Worm (Caenorhabditis elegans) whole organism, young adult: ENCODE measurements around the gene C36C5.15.

Experiments used
- B0019.2 ChIP-seq: fragments of 200-800 bp; sonication (Bioruptor generic); conservative IDR thresholded peaks from 2 replicates; pipeline ENCODE4 v1.3.6; 2022; ENCODE audit warnings: missing genetic modification reagents, missing genetic modification characterization, missing compliant biosample characterization
- F10E7.11 ChIP-seq: sonication (generic microtip); optimal IDR thresholded peaks from 2 replicates; lab custom pipeline; 2017; ENCODE audit warnings: mild to moderate bottlenecking, missing genetic modification characterization, moderate library complexity, missing compliant biosample characterization
- F23B12.7 ChIP-seq: sonication (generic microtip); optimal IDR thresholded peaks from 2 replicates; lab custom pipeline; 2017; ENCODE audit warnings: missing genetic modification characterization, mild to moderate bottlenecking, missing compliant biosample characterization, antibody characterized with exemption, moderate library complexity; ENCODE audit not compliant: insufficient read depth
- K11D2.4 ChIP-seq: fragments of 200-800 bp; sonication (Bioruptor generic); IDR thresholded peaks from 2 replicates; pipeline ENCODE4 v1.3.6; 2022; ENCODE audit warnings: missing genetic modification reagents, missing genetic modification characterization, missing compliant biosample characterization
- Y53G8AR.9 ChIP-seq: fragments of 200-800 bp; sonication (Bioruptor generic); conservative IDR thresholded peaks from 2 replicates; pipeline ENCODE4 v1.3.6; 2022; ENCODE audit warnings: missing genetic modification reagents, missing genetic modification characterization, missing compliant biosample characterization
- atf-7 ChIP-seq: sonication (generic microtip); optimal IDR thresholded peaks from 2 replicates; lab custom pipeline; 2017; ENCODE audit warnings: mild to moderate bottlenecking, missing genetic modification characterization, missing compliant biosample characterization
- attf-3 ChIP-seq: fragments of 200-800 bp; sonication (Bioruptor generic); conservative IDR thresholded peaks from 2 replicates; pipeline ENCODE4 v1.3.6; 2022; ENCODE audit warnings: missing genetic modification reagents, missing genetic modification characterization, missing compliant biosample characterization
- ccch-3 ChIP-seq: fragments of 200-800 bp; sonication (Bioruptor generic); optimal IDR thresholded peaks from 2 replicates; lab custom pipeline; 2018; ENCODE audit warnings: mild to moderate bottlenecking, missing genetic modification characterization, missing compliant biosample characterization
- cebp-1 ChIP-seq, 2 experiments: fragments of 200-800 bp in 1 of 2; sonication (Bioruptor generic) in 1 of 2; sonication (generic microtip) in 1 of 2; IDR thresholded peaks in 1 of 2; optimal IDR thresholded peaks in 1 of 2; 2 replicates each; pipeline versions ENCODE4 v1.3.6 to Lab custom; 2017 to 2022; ENCODE audit warnings: missing compliant biosample characterization in 2 of 2, missing genetic modification characterization in 2 of 2, mild to moderate bottlenecking in 1 of 2, missing genetic modification reagents in 1 of 2, moderate library complexity in 1 of 2
- cebp-2 ChIP-seq: fragments of 200-800 bp; sonication (Bioruptor generic); IDR thresholded peaks from 2 replicates; pipeline ENCODE4 v1.3.6; 2022; ENCODE audit warnings: missing genetic modification characterization, missing compliant biosample characterization
- ceh-100 ChIP-seq: fragments of 200-800 bp; sonication (Bioruptor generic); IDR thresholded peaks from 2 replicates; pipeline ENCODE4 v1.3.6; 2022; ENCODE audit warnings: missing genetic modification reagents, missing genetic modification characterization, missing compliant biosample characterization
- ceh-40 ChIP-seq: fragments of 200-800 bp; sonication (Bioruptor generic); IDR thresholded peaks from 2 replicates; pipeline ENCODE4 v1.3.6; 2022; ENCODE audit warnings: missing genetic modification characterization, missing compliant biosample characterization
- ceh-79 ChIP-seq: sonication (generic microtip); optimal IDR thresholded peaks from 2 replicates; lab custom pipeline; 2017; ENCODE audit warnings: mild to moderate bottlenecking, missing genetic modification characterization, missing compliant biosample characterization
- ceh-91 ChIP-seq: fragments of 200-800 bp; sonication (Bioruptor generic); IDR thresholded peaks from 2 replicates; pipeline ENCODE4 v1.3.6; 2022; ENCODE audit warnings: missing genetic modification reagents, missing genetic modification characterization, missing compliant biosample characterization
- chd-7 ChIP-seq: sonication (generic microtip); optimal IDR thresholded peaks from 2 replicates; lab custom pipeline; 2016; ENCODE audit warnings: mild to moderate bottlenecking, missing genetic modification characterization, moderate library complexity, missing compliant biosample characterization
- die-1 ChIP-seq: sonication (generic microtip); optimal IDR thresholded peaks from 2 replicates; lab custom pipeline; 2016; ENCODE audit warnings: missing genotype, mild to moderate bottlenecking, missing genetic modification characterization, missing compliant biosample characterization
- dpff-1 ChIP-seq: sonication (generic microtip); optimal IDR thresholded peaks from 2 replicates; lab custom pipeline; 2017; ENCODE audit warnings: mild to moderate bottlenecking, missing genetic modification characterization, missing compliant biosample characterization
- efl-1 ChIP-seq: fragments of 150-350 bp; optimal IDR thresholded peaks from 2 replicates; lab custom pipeline; 2014; ENCODE audit warnings: missing biosample characterization, missing genetic modification reagents, missing genetic modification characterization
- egrh-3 ChIP-seq: fragments of 200-800 bp; sonication (Bioruptor generic); IDR thresholded peaks from 2 replicates; pipeline ENCODE4 v1.3.6; 2022; ENCODE audit warnings: missing genetic modification reagents, missing genetic modification characterization, missing compliant biosample characterization
- gei-17 ChIP-seq: fragments of 200-800 bp; sonication (Bioruptor generic); optimal IDR thresholded peaks from 2 replicates; lab custom pipeline; 2018; ENCODE audit warnings: mild to moderate bottlenecking, missing genetic modification characterization, missing compliant biosample characterization
- hlh-26 ChIP-seq: fragments of 200-800 bp; sonication (Bioruptor generic); conservative IDR thresholded peaks from 2 replicates; pipeline ENCODE4 v1.3.6; 2022; ENCODE audit warnings: missing genetic modification reagents, missing genetic modification characterization, missing compliant biosample characterization
- hmg-20 ChIP-seq: fragments of 200-800 bp; sonication (Bioruptor generic); IDR thresholded peaks from 2 replicates; pipeline ENCODE4 v1.3.6; 2022; ENCODE audit warnings: missing genetic modification reagents, missing genetic modification characterization, missing compliant biosample characterization
- lag-1 ChIP-seq: fragments of 200-800 bp; sonication (Bioruptor generic); IDR thresholded peaks from 2 replicates; pipeline ENCODE4 v1.3.6; 2022; ENCODE audit warnings: missing genetic modification reagents, missing genetic modification characterization, missing compliant biosample characterization
- let-526 ChIP-seq: fragments of 200-800 bp; sonication (Bioruptor generic); IDR thresholded peaks from 2 replicates; pipeline ENCODE4 v1.3.6; 2022; ENCODE audit warnings: missing genetic modification reagents, missing genetic modification characterization, missing compliant biosample characterization
- nfya-1 ChIP-seq: sonication (generic microtip); optimal IDR thresholded peaks from 2 replicates; lab custom pipeline; 2017; ENCODE audit warnings: antibody characterized with exemption, missing compliant biosample characterization, missing genetic modification characterization, borderline replicate concordance; ENCODE audit not compliant: insufficient read depth
- nfyb-1 ChIP-seq: fragments of 200-800 bp; sonication (Bioruptor generic); IDR thresholded peaks from 2 replicates; pipeline ENCODE4 v1.3.6; 2022; ENCODE audit warnings: missing genetic modification reagents, missing genetic modification characterization, missing compliant biosample characterization
- rcor-1 ChIP-seq: fragments of 200-800 bp; sonication (Bioruptor generic); IDR thresholded peaks from 2 replicates; pipeline ENCODE4 v1.3.6; 2022; ENCODE audit warnings: missing genetic modification reagents, missing genetic modification characterization, missing compliant biosample characterization
- rec-8 ChIP-seq, 2 experiments: sonication (generic microtip); optimal IDR thresholded peaks; 2 replicates each; lab custom pipeline; 2016; ENCODE audit warnings: mild to moderate bottlenecking in 2 of 2, missing genetic modification characterization in 2 of 2, missing genetic modification reagents in 2 of 2, missing genotype in 2 of 2, missing biosample characterization in 1 of 2, missing compliant biosample characterization in 1 of 2, moderate library complexity in 1 of 2
- rpc-1 ChIP-seq, 2 experiments: fragments of 150-350 bp in 1 of 2; sonication (generic microtip) in 1 of 2; optimal IDR thresholded peaks; 2 replicates each; lab custom pipeline; 2014 to 2018; ENCODE audit warnings: missing biosample characterization in 1 of 2, missing genetic modification characterization in 1 of 2, missing genetic modification reagents in 1 of 2, missing genotype in 1 of 2
- snpc-1.1 ChIP-seq: sonication (generic microtip); optimal IDR thresholded peaks from 2 replicates; lab custom pipeline; 2017; ENCODE audit warnings: missing genetic modification characterization, mild to moderate bottlenecking, missing compliant biosample characterization, antibody characterized with exemption, moderate library complexity, missing genotype, missing genetic modification reagents; ENCODE audit not compliant: insufficient read depth
- snpc-3.4 ChIP-seq: sonication (generic microtip); optimal IDR thresholded peaks from 2 replicates; lab custom pipeline; 2017; ENCODE audit warnings: missing genetic modification characterization, mild to moderate bottlenecking, missing compliant biosample characterization, antibody characterized with exemption, moderate library complexity, missing genotype, missing genetic modification reagents
- snpc-4 ChIP-seq, 5 experiments: fragments of 150-350 bp in 1 of 5; sonication (generic microtip) in 4 of 5; optimal IDR thresholded peaks; 2 replicates each; lab custom pipeline; 2014 to 2018; ENCODE audit warnings: missing genetic modification characterization in 5 of 5, missing biosample characterization in 3 of 5, antibody characterized with exemption in 2 of 5, mild to moderate bottlenecking in 2 of 5, missing compliant biosample characterization in 2 of 5, missing genotype in 2 of 5, moderate library complexity in 2 of 5, missing genetic modification reagents in 1 of 5
- tbp1 ChIP-seq: fragments of 200-800 bp; sonication (Bioruptor generic); optimal IDR thresholded peaks from 2 replicates; lab custom pipeline; 2018; ENCODE audit warnings: mild to moderate bottlenecking, missing genetic modification characterization, missing compliant biosample characterization
- xnd-1 ChIP-seq: sonication (generic microtip); optimal IDR thresholded peaks from 2 replicates; lab custom pipeline; 2016; ENCODE audit warnings: missing genotype, missing genetic modification reagents, missing genetic modification characterization, missing compliant biosample characterization
- zfh-2 ChIP-seq: fragments of 200-800 bp; sonication (Bioruptor generic); conservative IDR thresholded peaks from 2 replicates; pipeline ENCODE4 v1.3.6; 2022; ENCODE audit warnings: missing genetic modification reagents, missing genetic modification characterization, missing compliant biosample characterization
- ztf-22 ChIP-seq: fragments of 200-800 bp; sonication (Bioruptor generic); optimal IDR thresholded peaks from 2 replicates; lab custom pipeline; 2018; ENCODE audit warnings: mild to moderate bottlenecking, missing genetic modification characterization, moderate library complexity, missing compliant biosample characterization

C36C5.15 gene

DNA sequence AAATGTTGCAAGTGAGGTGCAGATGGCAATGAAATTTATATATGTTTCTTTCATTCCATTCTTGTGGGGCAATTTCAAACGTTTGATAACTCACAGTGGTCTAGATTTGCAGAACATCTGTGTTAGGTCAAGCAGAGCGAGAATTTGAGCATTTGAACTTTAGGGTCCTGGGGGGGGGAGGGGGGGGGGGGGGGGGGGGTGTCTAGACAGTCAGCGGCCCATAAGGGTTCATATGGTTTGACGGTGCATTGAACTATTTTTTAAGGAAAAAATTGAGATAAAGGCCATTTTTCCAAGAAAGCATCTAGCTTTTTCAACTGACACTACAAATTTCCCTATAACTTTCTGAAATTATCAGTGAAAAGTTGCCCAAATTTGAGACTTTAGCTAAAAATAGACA is 17.3 kb upstream of the C36C5.15 start:
- TF ChIP-seq egrh-3 (GFP tag; lab: Robert Waterston, UW) = peak; percentile 78; the same call in 1 of the 2 replicates
- no peak for TF ChIP-seq zfh-2 (GFP tag; lab: Robert Waterston, UW)

DNA sequence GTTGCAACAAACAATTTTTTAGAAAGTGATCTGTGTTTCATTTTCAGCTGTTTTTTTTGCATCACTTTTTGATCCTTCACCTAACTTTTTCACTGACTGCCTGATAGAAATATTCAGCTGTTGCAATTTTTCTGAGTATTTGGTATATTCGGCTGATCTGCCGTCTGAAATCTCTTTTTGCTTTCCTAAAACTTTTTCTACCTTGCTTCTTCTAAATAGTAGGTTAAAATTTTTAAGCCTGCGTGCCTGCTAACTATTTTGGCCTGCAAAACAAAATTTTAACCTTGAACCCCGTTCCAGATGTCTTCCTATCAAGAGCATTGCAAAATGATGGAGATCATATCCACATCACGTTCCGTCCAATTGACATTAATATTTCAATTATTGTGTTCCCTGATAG is 7.6 kb upstream of the C36C5.15 start, which contains the start of gene srab-8:
Gene srab-8 (plus strand): TSS at position 301 of the 400 bp plus-strand sequence.
- TF ChIP-seq cebp-2 (GFP tag; lab: Robert Waterston, UW) (no peak), nfyb-1 (GFP tag; lab: Robert Waterston, UW) (no peak), ceh-40 (GFP tag; lab: Robert Waterston, UW) (no peak), efl-1 (no peak), B0019.2 (GFP tag; lab: Robert Waterston, UW) (no peak), rec-8 (tag; optimal IDR thresholded peaks at IDR 0.05; lab: Kevin White, UChicago) (no peak), dpff-1 (tag; lab: Kevin White, UChicago) (no peak), let-526 (GFP tag; lab: Robert Waterston, UW) (no peak), tbp1 (GFP tag; lab: Kevin White, UChicago) (no peak), F10E7.11 (tag; lab: Kevin White, UChicago) (no peak), K11D2.4 (GFP tag; lab: Robert Waterston, UW) (no peak), ceh-91 (GFP tag; lab: Robert Waterston, UW) (no peak), ceh-100 (no peak), nfya-1 (tag; lab: Kevin White, UChicago) (no peak), xnd-1 (no peak), rcor-1 (GFP tag; lab: Robert Waterston, UW) (no peak), ztf-22 (GFP tag; lab: Kevin White, UChicago) (no peak)

- TF ChIP-seq die-1 = no peak
- TF ChIP-seq attf-3 (GFP tag; lab: Robert Waterston, UW) = no peak
- TF ChIP-seq hmg-20 (GFP tag; lab: Robert Waterston, UW) = no peak
- TF ChIP-seq ceh-79 (tag; lab: Kevin White, UChicago) = no peak
- no peak for TF ChIP-seq Y53G8AR.9
- TF ChIP-seq ccch-3 (GFP tag; lab: Kevin White, UChicago) = no peak
- TF ChIP-seq hlh-26 (GFP tag; lab: Robert Waterston, UW) = no peak
- no peak for TF ChIP-seq snpc-1.1 (tag; lab: Kevin White, UChicago)
- TF ChIP-seq snpc-3.4 = no peak
- TF ChIP-seq atf-7 (tag; lab: Kevin White, UChicago) = no peak
- TF ChIP-seq chd-7 (tag; lab: Kevin White, UChicago) = no peak
- no peak for TF ChIP-seq lag-1 (GFP tag; lab: Robert Waterston, UW)
- no peak for TF ChIP-seq let-526 (GFP tag; lab: Robert Waterston, UW)
- TF ChIP-seq, all 124 proteins: peak for 0
Observed at ce11 chrV:3171625-3172024, 3.1 kb upstream of the C36C5.15 start.

ce11 chrV:3169838-3170237 is 1.3 kb upstream of the C36C5.15 start, which contains the start of gene srbc-6:
Gene srbc-6 (plus strand): TSS chrV:3170138.
- TF ChIP-seq rpc-1 (optimal IDR thresholded peaks at IDR 0.05; lab: Kevin White, UChicago) (no peak), rpc-1 (tag; optimal IDR thresholded peaks at IDR 0.05; lab: Kevin White, UChicago) (no peak), F23B12.7 (tag; lab: Kevin White, UChicago) (no peak), ztf-22 (GFP tag; lab: Kevin White, UChicago) (no peak), snpc-4 (GFP tag; optimal IDR thresholded peaks at IDR 0.05; lab: Kevin White, UChicago) (no peak), snpc-4 (tag; optimal IDR thresholded peaks at IDR 0.05; lab: Kevin White, UChicago) (no peak), gei-17 (GFP tag; lab: Kevin White, UChicago) (no peak), cebp-1 (GFP tag; IDR thresholded peaks at IDR 0.05; lab: Robert Waterston, UW) (no peak), cebp-1 (tag; optimal IDR thresholded peaks at IDR 0.05; lab: Kevin White, UChicago) (no peak)
